Worm (Caenorhabditis elegans) whole organism, midembryonic: ENCODE data around the gene dhs-27.

ENCODE experiments used
- T22C8.4 ChIP-seq: fragments of 200-800 bp; sonication (Bioruptor generic); IDR thresholded peaks from 2 replicates; pipeline ENCODE4 v1.3.6; 2022; ENCODE audit warnings: missing genetic modification characterization, missing compliant biosample characterization
- cog-1 ChIP-seq: sonication (generic microtip); optimal IDR thresholded peaks from 2 replicates; lab custom pipeline; 2016; ENCODE audit warnings: missing genetic modification characterization, missing compliant biosample characterization
- flt-1 ChIP-seq: fragments of 200-800 bp; sonication (Bioruptor generic); IDR thresholded peaks from 2 replicates; pipeline ENCODE4 v1.3.6; 2022; ENCODE audit warnings: missing genetic modification characterization, missing compliant biosample characterization
- klf-2 ChIP-seq: fragments of 200-800 bp; sonication (Bioruptor generic); conservative IDR thresholded peaks from 2 replicates; pipeline ENCODE4 v1.3.6; 2022; ENCODE audit warnings: missing genetic modification reagents, missing genetic modification characterization, missing compliant biosample characterization
- med-1 ChIP-seq: sonication (generic microtip); optimal IDR thresholded peaks from 2 replicates; lab custom pipeline; 2017; ENCODE audit warnings: missing genetic modification characterization, mild to moderate bottlenecking, missing compliant biosample characterization, antibody characterized with exemption, missing genetic modification reagents; ENCODE audit not compliant: insufficient read depth
- ref-1 ChIP-seq: fragments of 200-800 bp; sonication (Bioruptor generic); conservative IDR thresholded peaks from 2 replicates; pipeline ENCODE4 v1.3.6; 2022; ENCODE audit warnings: missing genetic modification reagents, missing genetic modification characterization, missing compliant biosample characterization
- tab-1 ChIP-seq: fragments of 200-800 bp; sonication (Bioruptor generic); IDR thresholded peaks from 2 replicates; pipeline ENCODE4 v1.3.6; 2022; ENCODE audit warnings: missing genetic modification characterization, missing compliant biosample characterization
- ztf-23 ChIP-seq: fragments of 200-800 bp; sonication (Bioruptor generic); IDR thresholded peaks from 2 replicates; pipeline ENCODE4 v1.3.6; 2022; ENCODE audit warnings: missing genetic modification reagents, missing genetic modification characterization, missing compliant biosample characterization
- ztf-29 ChIP-seq: fragments of 200-800 bp; sonication (Bioruptor generic); IDR thresholded peaks from 2 replicates; pipeline ENCODE4 v1.3.6; 2022; ENCODE audit warnings: missing genetic modification reagents, missing genetic modification characterization, missing compliant biosample characterization

ce11 chrX:3419084-3419483 lies 4.6 kb upstream of the dhs-27 start, which contains the start of gene C04F6.7:
- TF ChIP-seq flt-1 (GFP tag; lab: Robert Waterston, UW) (no peak), ztf-29 (no peak), med-1 (GFP tag; lab: Kevin White, UChicago) (no peak), tab-1 (GFP tag; lab: Robert Waterston, UW) (no peak), ref-1 (GFP tag; lab: Robert Waterston, UW) (no peak), klf-2 (no peak), cog-1 (tag; lab: Kevin White, UChicago) (no peak), ztf-23 (GFP tag; lab: Robert Waterston, UW) (no peak), T22C8.4 (GFP tag; lab: Robert Waterston, UW) (no peak)
